Fruit fly (Drosophila melanogaster) whole organism, pupa: ENCODE measurements around the gene Mkk4.

Experiments
- CG10348 ChIP-seq: fragments of 200-800 bp; sonication (Bioruptor generic); IDR thresholded peaks from 2 replicates; pipeline ENCODE4 v1.3.6; 2022; ENCODE audit warnings: missing biosample characterization, missing genetic modification characterization
- CG12605 ChIP-seq: fragments of 200-800 bp; sonication (Bioruptor generic); IDR thresholded peaks from 2 replicates; pipeline ENCODE4 v1.3.6; 2022; ENCODE audit warnings: missing biosample characterization, missing genetic modification characterization
- CG13204 ChIP-seq: fragments of 200-800 bp; sonication (Bioruptor generic); optimal IDR thresholded peaks from 2 replicates; lab custom pipeline; 2018; ENCODE audit warnings: missing biosample characterization, mild to moderate bottlenecking, missing genetic modification characterization, moderate library complexity
- CG14655 ChIP-seq: fragments of 200-800 bp; sonication (Bioruptor generic); optimal IDR thresholded peaks from 3 replicates; lab custom pipeline; 2017; ENCODE audit warnings: mild to moderate bottlenecking, missing biosample characterization, missing genetic modification reagents, missing genetic modification characterization
- CG15710 ChIP-seq: fragments of 200-800 bp; sonication (Bioruptor generic); optimal IDR thresholded peaks from 2 replicates; lab custom pipeline; 2018; ENCODE audit warnings: missing biosample characterization, mild to moderate bottlenecking, missing genetic modification characterization, moderate library complexity
- CG17806 ChIP-seq: fragments of 200-800 bp; sonication (Bioruptor generic); optimal IDR thresholded peaks from 2 replicates; lab custom pipeline; 2018; ENCODE audit warnings: missing biosample characterization, mild to moderate bottlenecking, missing genetic modification characterization, moderate library complexity
- CG32121 ChIP-seq: fragments of 200-800 bp; sonication (Bioruptor generic); IDR thresholded peaks from 2 replicates; pipeline ENCODE4 v1.3.6; 2022; ENCODE audit warnings: missing biosample characterization, missing genetic modification characterization
- CG34367 ChIP-seq: fragments of 200-800 bp; sonication (Bioruptor generic); optimal IDR thresholded peaks from 2 replicates; lab custom pipeline; 2018; ENCODE audit warnings: missing biosample characterization, mild to moderate bottlenecking, missing genetic modification characterization
- CG4496 ChIP-seq: fragments of 200-800 bp; sonication (Bioruptor generic); IDR thresholded peaks from 3 replicates; pipeline ENCODE4 v1.3.6; 2022; ENCODE audit warnings: missing biosample characterization, missing genetic modification characterization
- CG8159 ChIP-seq: fragments of 200-800 bp; sonication (Bioruptor generic); optimal IDR thresholded peaks from 3 replicates; lab custom pipeline; 2018; ENCODE audit warnings: missing biosample characterization, mild to moderate bottlenecking, missing genetic modification characterization, moderate library complexity
- CG8301 ChIP-seq: fragments of 200-800 bp; sonication (Bioruptor generic); optimal IDR thresholded peaks from 2 replicates; lab custom pipeline; 2018; ENCODE audit warnings: missing biosample characterization, mild to moderate bottlenecking, missing genetic modification characterization
- CG9948 ChIP-seq: fragments of 200-800 bp; sonication (Bioruptor generic); optimal IDR thresholded peaks from 2 replicates; lab custom pipeline; 2018; ENCODE audit warnings: missing biosample characterization, mild to moderate bottlenecking, missing genetic modification characterization, moderate library complexity
- D1 ChIP-seq: fragments of 200-800 bp; sonication (Bioruptor generic); optimal IDR thresholded peaks from 2 replicates; lab custom pipeline; 2018; ENCODE audit warnings: missing biosample characterization, mild to moderate bottlenecking, missing genetic modification characterization, moderate library complexity
- EcR ChIP-seq: fragments of 200-800 bp; sonication (Bioruptor generic); optimal IDR thresholded peaks from 3 replicates; lab custom pipeline; 2019; ENCODE audit warnings: missing biosample characterization, missing genetic modification characterization, mild to moderate bottlenecking, moderate library complexity, missing genetic modification reagents
- Ets98B ChIP-seq: fragments of 200-800 bp; sonication (Bioruptor generic); IDR thresholded peaks from 2 replicates; pipeline ENCODE4 v1.3.6; 2022; ENCODE audit warnings: missing biosample characterization, missing genetic modification characterization
- Pif1A ChIP-seq: fragments of 200-800 bp; sonication (Bioruptor generic); optimal IDR thresholded peaks from 3 replicates; lab custom pipeline; 2016; ENCODE audit warnings: missing biosample characterization, missing genetic modification characterization
- Pif1B ChIP-seq: fragments of 200-800 bp; sonication (Bioruptor generic); optimal IDR thresholded peaks from 3 replicates; lab custom pipeline; 2016; ENCODE audit warnings: missing biosample characterization, missing genetic modification characterization
- Snoo ChIP-seq: fragments of 200-800 bp; sonication (Bioruptor generic); optimal IDR thresholded peaks from 3 replicates; lab custom pipeline; 2017; ENCODE audit warnings: missing biosample characterization, mild to moderate bottlenecking, missing genetic modification characterization, inconsistent platforms
- fd96Ca ChIP-seq: fragments of 200-800 bp; sonication (Bioruptor generic); IDR thresholded peaks from 3 replicates; pipeline ENCODE4 v1.3.6; 2022; ENCODE audit warnings: missing biosample characterization, missing genetic modification characterization
- gl ChIP-seq: fragments of 200-800 bp; sonication (Bioruptor generic); optimal IDR thresholded peaks from 2 replicates; lab custom pipeline; 2018; ENCODE audit warnings: missing biosample characterization, mild to moderate bottlenecking, missing genetic modification characterization
- rn ChIP-seq: fragments of 200-800 bp; sonication (Bioruptor generic); IDR thresholded peaks from 2 replicates; pipeline ENCODE4 v1.3.6; 2022; ENCODE audit warnings: missing biosample characterization, missing genetic modification characterization

Gene Mkk4

DNA sequence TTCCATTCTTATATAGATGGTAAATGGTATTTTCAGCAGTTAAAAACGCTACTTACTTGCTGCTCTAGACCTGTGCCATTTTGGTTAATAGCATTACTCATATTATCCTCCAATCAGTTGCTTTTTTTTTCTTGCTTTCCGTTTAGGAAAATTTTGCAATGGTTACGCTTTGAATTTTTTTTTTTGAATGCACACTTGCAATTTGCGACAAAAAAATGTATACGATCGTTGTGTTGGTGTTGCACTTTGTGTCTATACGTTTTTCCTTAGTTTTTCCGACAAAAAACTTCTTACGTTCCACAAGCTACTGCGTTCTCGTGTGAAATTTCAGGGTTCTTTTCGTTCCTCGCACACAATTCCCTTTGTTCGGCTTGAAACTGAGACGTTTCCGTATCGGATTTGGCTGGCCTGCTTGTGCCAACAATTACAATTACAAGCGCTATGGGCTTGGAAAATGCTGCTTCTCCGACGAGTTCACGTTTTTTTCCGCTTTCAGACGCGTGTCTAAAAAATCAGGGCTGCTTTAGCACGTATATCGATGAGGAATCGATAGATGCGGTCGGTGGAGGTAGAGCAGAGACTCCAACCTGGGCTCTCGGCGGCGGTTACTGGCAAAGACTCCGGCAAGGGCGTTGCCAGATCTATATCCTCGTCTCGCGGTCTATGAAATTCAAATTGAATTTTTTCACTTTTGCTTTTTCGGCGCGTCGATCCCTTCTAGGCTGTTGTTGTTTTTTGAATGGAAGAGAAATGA lies 9.5 kb upstream of the Mkk4 start:
- no peak for TF ChIP-seq CG12605 (GFP tag; lab: Robert Waterston, UW)
- TF ChIP-seq CG14655, result no peak
- peak; percentile 4 for TF ChIP-seq CG34367
- no peak for TF ChIP-seq CG17806
- TF ChIP-seq gl, result no peak
- no peak for TF ChIP-seq Snoo
- peak; percentile 66; the same call in 2 of the 3 replicates for TF ChIP-seq CG4496
- TF ChIP-seq CG13204 (GFP tag; lab: Kevin White, UChicago), result no peak
- peak; percentile 8; the same call in 1 of the 2 replicates for TF ChIP-seq CG32121
- no peak for TF ChIP-seq CG15710 (tag; lab: Kevin White, UChicago)
- TF ChIP-seq Pif1A (GFP tag; lab: Kevin White, UChicago), result no peak
- TF ChIP-seq EcR (GFP tag; lab: Kevin White, UChicago), result no peak
- peak; percentile 32 for TF ChIP-seq Ets98B (GFP tag; lab: Robert Waterston, UW)
- no peak for TF ChIP-seq CG8159
- TF ChIP-seq CG9948 (tag; lab: Kevin White, UChicago), result no peak
- TF ChIP-seq, all 21 proteins: peak for 4

DNA sequence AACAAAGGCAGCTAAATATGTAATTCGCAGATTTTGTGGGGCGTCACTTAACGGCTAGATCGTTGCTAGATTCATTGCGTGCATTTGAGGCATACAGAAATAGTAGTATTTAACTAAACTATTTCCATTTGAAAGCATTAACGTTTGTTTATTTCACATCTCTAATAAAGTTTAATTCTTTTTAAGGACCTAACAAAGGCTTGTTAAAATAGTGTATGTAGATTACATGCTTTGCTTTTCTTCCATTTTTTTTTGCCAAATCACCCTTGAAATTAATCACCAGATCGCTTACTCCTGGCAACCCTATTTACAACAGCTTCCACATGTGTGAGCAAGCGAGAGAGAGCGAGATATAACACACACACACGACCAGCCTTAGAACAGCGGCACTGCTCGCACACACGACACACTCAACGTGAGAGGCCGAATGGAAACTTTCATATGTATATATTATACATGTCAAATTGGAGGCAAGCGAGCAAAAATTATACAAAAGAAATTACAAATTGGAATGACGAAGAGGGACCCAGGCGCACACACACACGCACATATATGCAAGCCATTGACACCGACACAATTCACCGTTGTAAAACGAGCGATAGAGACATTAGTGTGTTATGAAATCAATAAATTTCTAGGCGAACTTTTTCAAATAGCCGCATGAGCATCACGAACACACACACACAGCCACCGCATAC lies 8.8 kb upstream of the Mkk4 start:
- TF ChIP-seq Ets98B (GFP tag; lab: Robert Waterston, UW) (peak; percentile 77), CG10348 (GFP tag; lab: Robert Waterston, UW) (no peak), CG9948 (tag; lab: Kevin White, UChicago) (peak; percentile 30), Pif1A (GFP tag; lab: Kevin White, UChicago) (peak; percentile 53), CG14655 (peak; percentile 69), CG17806 (peak; percentile 40), EcR (GFP tag; lab: Kevin White, UChicago) (peak; percentile 59), fd96Ca (GFP tag; lab: Robert Waterston, UW) (no peak), CG8301 (tag; lab: Kevin White, UChicago) (peak; percentile 54), D1 (tag; lab: Kevin White, UChicago) (no peak), CG32121 (peak; percentile 75), CG34367 (peak; percentile 16), Snoo (peak; percentile 49), CG4496 (peak; percentile 81), CG15710 (tag; lab: Kevin White, UChicago) (peak; percentile 50), CG12605 (GFP tag; lab: Robert Waterston, UW) (no peak; the same call in 1 of the 2 replicates), rn (GFP tag; lab: Robert Waterston, UW) (peak; percentile 34; the same call in 1 of the 2 replicates), CG13204 (GFP tag; lab: Kevin White, UChicago) (no peak), gl (peak; percentile 36), CG8159 (peak; percentile 65), Pif1B (peak; percentile 48)

DNA sequence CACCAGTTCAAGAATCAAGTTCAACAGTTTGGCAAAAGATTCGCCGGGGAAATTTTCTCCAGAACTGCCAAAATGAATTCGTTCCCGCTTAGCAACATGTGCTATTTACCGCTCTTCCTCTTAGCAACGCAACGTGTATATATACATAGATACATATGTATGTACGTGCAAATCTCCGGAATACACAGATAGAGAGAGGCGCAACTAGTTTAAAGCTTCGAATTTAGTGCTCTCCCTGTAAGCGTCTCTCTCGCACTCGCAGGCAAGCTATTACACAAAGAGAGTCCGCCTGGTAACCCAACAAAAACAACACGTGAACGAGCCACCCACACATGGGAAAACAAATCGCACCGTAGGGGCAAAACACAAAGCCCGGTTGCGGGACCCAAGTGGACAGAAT lies 8.1 kb upstream of the Mkk4 start:
- 0 out of 2 replicates have a peak, but pooled peaks have one; percentile 42 for TF ChIP-seq CG12605 (GFP tag; lab: Robert Waterston, UW)
- TF ChIP-seq Pif1A (GFP tag; lab: Kevin White, UChicago), result no peak
- peak; percentile 7 for TF ChIP-seq EcR (GFP tag; lab: Kevin White, UChicago)
- TF ChIP-seq CG17806, result no peak
- peak; percentile 32; the same call in 1 of the 3 replicates for TF ChIP-seq fd96Ca (GFP tag; lab: Robert Waterston, UW)
- TF ChIP-seq Ets98B (GFP tag; lab: Robert Waterston, UW), result peak; percentile 23; the same call in 1 of the 2 replicates

DNA sequence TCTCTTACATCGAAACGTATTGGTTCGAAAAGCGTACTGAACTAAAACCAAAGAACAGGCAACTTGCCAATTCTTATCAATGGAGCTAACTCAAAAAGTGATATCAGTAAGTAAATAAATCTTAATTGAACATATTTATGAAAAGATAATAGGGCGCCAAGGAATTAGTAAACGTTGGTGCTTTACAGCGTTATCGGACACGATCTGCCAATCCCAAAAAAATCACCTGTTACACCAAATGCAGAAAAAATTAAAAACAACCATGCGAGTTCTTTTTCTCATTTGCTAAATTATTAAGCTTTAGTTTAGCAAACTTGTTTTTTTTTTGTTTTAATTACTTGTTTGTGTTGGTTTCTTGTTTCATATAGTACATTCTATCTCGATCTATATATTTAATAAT lies 4.1 kb upstream of the Mkk4 start, which contains the start of gene CG42489:
Gene CG42489 (minus strand): TSS at position 101 of the 400 bp plus-strand sequence.
- TF ChIP-seq CG8301 (tag; lab: Kevin White, UChicago), result no peak

DNA sequence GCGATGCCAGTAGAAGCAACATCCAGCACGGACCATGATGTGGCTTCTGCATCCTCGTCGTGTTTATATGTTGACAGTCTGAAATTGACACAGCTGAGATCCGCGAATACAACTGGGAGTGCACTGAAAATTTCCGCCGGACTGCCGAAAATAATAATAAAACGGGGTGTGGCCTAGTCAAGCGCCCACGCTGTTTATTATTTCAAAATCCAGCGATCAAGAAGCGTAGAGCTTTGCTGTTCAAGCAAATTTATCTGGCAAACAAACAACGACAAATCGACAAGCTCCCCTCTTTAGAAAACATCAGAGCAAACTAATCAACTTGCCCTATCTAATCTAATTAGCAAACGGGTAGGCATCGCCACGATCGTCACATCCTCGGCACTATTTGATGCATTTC lies 3.5 kb upstream of the Mkk4 start:
- no peak for TF ChIP-seq CG8301 (tag; lab: Kevin White, UChicago)
- no peak for TF ChIP-seq fd96Ca (GFP tag; lab: Robert Waterston, UW)
- no peak for TF ChIP-seq CG17806
- TF ChIP-seq Pif1B, result no peak
- TF ChIP-seq Snoo, result no peak
- TF ChIP-seq CG34367, result no peak
- no peak for TF ChIP-seq Pif1A (GFP tag; lab: Kevin White, UChicago)
- TF ChIP-seq CG9948 (tag; lab: Kevin White, UChicago), result no peak
- TF ChIP-seq CG13204 (GFP tag; lab: Kevin White, UChicago), result no peak
- TF ChIP-seq CG32121, result no peak
- no peak for TF ChIP-seq CG10348 (GFP tag; lab: Robert Waterston, UW)
- TF ChIP-seq rn (GFP tag; lab: Robert Waterston, UW), result no peak
- no peak for TF ChIP-seq EcR (GFP tag; lab: Kevin White, UChicago)
- no peak for TF ChIP-seq CG12605 (GFP tag; lab: Robert Waterston, UW)
- TF ChIP-seq D1 (tag; lab: Kevin White, UChicago), result no peak

DNA sequence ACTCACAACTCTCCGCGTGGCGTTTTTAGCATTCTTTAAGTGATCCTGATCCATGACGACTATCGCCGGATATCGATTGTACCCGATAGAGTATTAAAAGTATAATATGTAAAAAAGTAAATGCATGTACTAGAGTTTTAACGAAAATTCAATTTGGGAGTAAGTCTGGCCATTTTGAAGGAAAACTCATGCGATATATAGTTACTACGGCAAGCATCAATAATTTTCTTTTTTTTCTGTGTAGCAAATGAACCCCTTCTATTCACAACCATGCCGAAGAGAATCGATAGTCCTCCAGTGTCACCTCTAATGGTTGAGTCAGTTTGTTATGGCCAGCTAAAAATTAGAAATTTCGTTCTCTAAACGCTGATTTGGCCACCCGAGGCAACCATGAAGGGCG lies 2.1 kb upstream of the Mkk4 start, which contains the start of the genes Sys1 and Dhod:
Gene Sys1 (plus strand): TSS at position 91 of the 400 bp plus-strand sequence.
Gene Dhod (minus strand): TSS at position 186 of the 400 bp plus-strand sequence.
- no peak for TF ChIP-seq CG10348 (GFP tag; lab: Robert Waterston, UW)
- peak; percentile 50 for TF ChIP-seq CG8301 (tag; lab: Kevin White, UChicago)
- TF ChIP-seq Snoo, result peak; percentile 33
- peak; percentile 70 for TF ChIP-seq CG32121
- peak; percentile 25 for TF ChIP-seq CG9948 (tag; lab: Kevin White, UChicago)
- peak; percentile 69; the same call in 2 of the 3 replicates for TF ChIP-seq fd96Ca (GFP tag; lab: Robert Waterston, UW)
- TF ChIP-seq EcR (GFP tag; lab: Kevin White, UChicago), result no peak
- TF ChIP-seq Pif1A (GFP tag; lab: Kevin White, UChicago), result peak; percentile 83
- TF ChIP-seq CG14655, result peak; percentile 54
- TF ChIP-seq rn (GFP tag; lab: Robert Waterston, UW), result peak; percentile 59; the same call in 1 of the 2 replicates
- peak; percentile 38 for TF ChIP-seq CG8159
- no peak for TF ChIP-seq CG13204 (GFP tag; lab: Kevin White, UChicago)
- TF ChIP-seq D1 (tag; lab: Kevin White, UChicago), result no peak
- TF ChIP-seq Ets98B (GFP tag; lab: Robert Waterston, UW), result peak; percentile 70
- no peak; the same call in 1 of the 2 replicates for TF ChIP-seq CG12605 (GFP tag; lab: Robert Waterston, UW)
- peak; percentile 91 for TF ChIP-seq CG4496
- peak; percentile 53 for TF ChIP-seq CG15710 (tag; lab: Kevin White, UChicago)
- peak; percentile 65 for TF ChIP-seq Pif1B
- no peak for TF ChIP-seq gl
- no peak for TF ChIP-seq CG34367
- peak; percentile 61 for TF ChIP-seq CG17806
